Worm (Caenorhabditis elegans) whole organism, L3 larva: Measurements from ENCODE around the gene Y50D4B.1.

Experiments
- aly-2 ChIP-seq: fragments of 150-350 bp; optimal IDR thresholded peaks from 2 replicates; lab custom pipeline; 2014; ENCODE audit warnings: missing biosample characterization, missing genetic modification characterization
- nfya-1 ChIP-seq: sonication (generic microtip); optimal IDR thresholded peaks from 2 replicates; lab custom pipeline; 2017; ENCODE audit warnings: missing genetic modification characterization, mild to moderate bottlenecking, missing compliant biosample characterization, antibody characterized with exemption, moderate library complexity; ENCODE audit not compliant: insufficient read depth
- pha-4 ChIP-seq: fragments of 150-350 bp; optimal IDR thresholded peaks from 2 replicates; lab custom pipeline; 2014; ENCODE audit warnings: missing biosample characterization, missing genetic modification reagents, missing genetic modification characterization
- pqm-1 ChIP-seq: fragments of 150-350 bp; optimal IDR thresholded peaks from 2 replicates; lab custom pipeline; 2017; ENCODE audit warnings: missing biosample characterization, missing genetic modification characterization, inconsistent platforms
- unc-62 ChIP-seq: fragments of 150-350 bp; sonication (generic microtip); optimal IDR thresholded peaks from 4 replicates; lab custom pipeline; 2014; ENCODE audit warnings: missing biosample characterization, missing genetic modification reagents, missing genetic modification characterization

ce11 chrV:1131880-1132623 is 19.3 kb downstream of the Y50D4B.1 start, which contains the start of gene W07B8.4:
- TF ChIP-seq unc-62 (GFP tag; lab: Kevin White, UChicago) (no peak), pha-4 (tag; lab: Kevin White, UChicago) (no peak), nfya-1 (tag; lab: Kevin White, UChicago) (no peak), aly-2 (no peak), pqm-1 (tag; lab: Kevin White, UChicago) (no peak)
